Worm (Caenorhabditis elegans) whole organism, L2 larva: ENCODE data around the gene gadr-2.
A peak's percentile ranks its signal among the peaks of the same experiment; 100 is the strongest.

Experiments
- F13H6.1 ChIP-seq: sonication (generic microtip); optimal IDR thresholded peaks from 2 replicates; lab custom pipeline; 2016; ENCODE audit warnings: missing genetic modification characterization, missing compliant biosample characterization
- R02D3.7 ChIP-seq: fragments of 150-350 bp; optimal IDR thresholded peaks from 2 replicates; lab custom pipeline; 2014; ENCODE audit warnings: missing biosample characterization, missing genetic modification characterization
- ama-1 ChIP-seq: fragments of 150-350 bp; optimal IDR thresholded peaks from 2 replicates; lab custom pipeline; 2018; ENCODE audit warnings: inconsistent platforms
- blmp-1 ChIP-seq: sonication (generic microtip); optimal IDR thresholded peaks from 2 replicates; lab custom pipeline; 2017; ENCODE audit warnings: missing genetic modification characterization, mild to moderate bottlenecking, missing compliant biosample characterization, antibody characterized with exemption, moderate library complexity; ENCODE audit not compliant: insufficient read depth
- ceh-16 ChIP-seq: fragments of 150-350 bp; optimal IDR thresholded peaks from 2 replicates; lab custom pipeline; 2014; ENCODE audit warnings: missing biosample characterization, missing genetic modification characterization
- ceh-82 ChIP-seq: fragments of 150-350 bp; optimal IDR thresholded peaks from 2 replicates; lab custom pipeline; 2014; ENCODE audit warnings: missing biosample characterization, missing genetic modification characterization
- crh-2 ChIP-seq: sonication (generic microtip); optimal IDR thresholded peaks from 2 replicates; lab custom pipeline; 2017; ENCODE audit warnings: missing biosample characterization, missing genetic modification characterization
- dmd-4 ChIP-seq: sonication (generic microtip); optimal IDR thresholded peaks from 2 replicates; lab custom pipeline; 2017; ENCODE audit warnings: missing biosample characterization, missing genetic modification characterization
- egl-27 ChIP-seq: sonication (generic microtip); optimal IDR thresholded peaks from 3 replicates; lab custom pipeline; 2017; ENCODE audit warnings: missing biosample characterization, missing genetic modification reagents, missing genetic modification characterization
- elt-3 ChIP-seq: sonication (generic microtip); optimal IDR thresholded peaks from 2 replicates; lab custom pipeline; 2017; ENCODE audit warnings: missing biosample characterization, missing genetic modification characterization
- fos-1 ChIP-seq: fragments of 150-350 bp; optimal IDR thresholded peaks from 2 replicates; lab custom pipeline; 2014; ENCODE audit warnings: missing biosample characterization, missing genetic modification characterization
- gmeb-1 ChIP-seq: fragments of 150-350 bp; optimal IDR thresholded peaks from 2 replicates; lab custom pipeline; 2014; ENCODE audit warnings: missing biosample characterization, missing genetic modification characterization
- lin-13 ChIP-seq: fragments of 150-350 bp; optimal IDR thresholded peaks from 2 replicates; lab custom pipeline; 2014; ENCODE audit warnings: missing biosample characterization, missing genetic modification reagents, missing genetic modification characterization
- lsy-2 ChIP-seq, 2 experiments: fragments of 150-350 bp in 1 of 2; sonication (generic microtip) in 1 of 2; optimal IDR thresholded peaks; 2 replicates each; lab custom pipeline; 2014 to 2017; ENCODE audit warnings: missing biosample characterization in 2 of 2, missing genetic modification characterization in 2 of 2
- nhr-11 ChIP-seq: fragments of 150-350 bp; optimal IDR thresholded peaks from 2 replicates; lab custom pipeline; 2014; ENCODE audit warnings: missing biosample characterization, missing genetic modification characterization
- nhr-12 ChIP-seq: fragments of 150-350 bp; optimal IDR thresholded peaks from 2 replicates; lab custom pipeline; 2014; ENCODE audit warnings: missing biosample characterization, missing genetic modification characterization
- nhr-129 ChIP-seq: fragments of 150-350 bp; optimal IDR thresholded peaks from 2 replicates; lab custom pipeline; 2014; ENCODE audit warnings: missing biosample characterization, missing genetic modification characterization
- nhr-23 ChIP-seq: fragments of 150-350 bp; optimal IDR thresholded peaks from 2 replicates; lab custom pipeline; 2014; ENCODE audit warnings: missing biosample characterization, missing genetic modification reagents, missing genetic modification characterization
- nhr-237 ChIP-seq: fragments of 150-350 bp; optimal IDR thresholded peaks from 2 replicates; lab custom pipeline; 2014; ENCODE audit warnings: missing biosample characterization, missing genetic modification characterization
- nhr-25 ChIP-seq: fragments of 150-350 bp; sonication (generic microtip); optimal IDR thresholded peaks from 3 replicates; lab custom pipeline; 2014; ENCODE audit warnings: missing biosample characterization, missing genetic modification characterization
- nhr-6 ChIP-seq: fragments of 150-350 bp; optimal IDR thresholded peaks from 2 replicates; lab custom pipeline; 2014; ENCODE audit warnings: missing biosample characterization, missing genetic modification characterization
- nhr-77 ChIP-seq: fragments of 150-350 bp; optimal IDR thresholded peaks from 2 replicates; lab custom pipeline; 2014; ENCODE audit warnings: missing biosample characterization, missing genetic modification characterization
- peb-1 ChIP-seq: fragments of 150-350 bp; optimal IDR thresholded peaks from 2 replicates; lab custom pipeline; 2014; ENCODE audit warnings: missing biosample characterization, missing genetic modification characterization
- skn-1 ChIP-seq: sonication (generic microtip); optimal IDR thresholded peaks from 2 replicates; lab custom pipeline; 2017; ENCODE audit warnings: missing biosample characterization, missing genetic modification characterization
- sma-3 ChIP-seq: sonication (generic microtip); optimal IDR thresholded peaks from 2 replicates; lab custom pipeline; 2016; ENCODE audit warnings: missing genetic modification reagents, missing genetic modification characterization, missing compliant biosample characterization
- sma-9 ChIP-seq, 2 experiments: fragments of 150-350 bp in 1 of 2; sonication (generic microtip) in 1 of 2; optimal IDR thresholded peaks; 2 replicates each; lab custom pipeline; 2014 to 2016; ENCODE audit warnings: missing genetic modification characterization in 2 of 2, mild to moderate bottlenecking in 1 of 2, missing biosample characterization in 1 of 2, missing compliant biosample characterization in 1 of 2, missing genetic modification reagents in 1 of 2, moderate library complexity in 1 of 2
- snpc-4 ChIP-seq: fragments of 150-350 bp; optimal IDR thresholded peaks from 2 replicates; lab custom pipeline; 2014; ENCODE audit warnings: missing biosample characterization, missing genetic modification characterization
- unc-39 ChIP-seq: fragments of 150-350 bp; optimal IDR thresholded peaks from 2 replicates; lab custom pipeline; 2014; ENCODE audit warnings: missing biosample characterization, missing genetic modification characterization
- ztf-1 ChIP-seq: fragments of 200-800 bp; sonication (Bioruptor generic); conservative IDR thresholded peaks from 2 replicates; pipeline ENCODE4 v1.3.6; 2022; ENCODE audit warnings: missing genetic modification characterization, missing compliant biosample characterization
- ztf-11 ChIP-seq: sonication (generic microtip); optimal IDR thresholded peaks from 2 replicates; lab custom pipeline; 2017; ENCODE audit warnings: missing biosample characterization, missing genetic modification characterization
- ztf-4 ChIP-seq: fragments of 150-350 bp; optimal IDR thresholded peaks from 2 replicates; lab custom pipeline; 2014; ENCODE audit warnings: missing biosample characterization, missing genetic modification characterization

Gene gadr-2

DNA sequence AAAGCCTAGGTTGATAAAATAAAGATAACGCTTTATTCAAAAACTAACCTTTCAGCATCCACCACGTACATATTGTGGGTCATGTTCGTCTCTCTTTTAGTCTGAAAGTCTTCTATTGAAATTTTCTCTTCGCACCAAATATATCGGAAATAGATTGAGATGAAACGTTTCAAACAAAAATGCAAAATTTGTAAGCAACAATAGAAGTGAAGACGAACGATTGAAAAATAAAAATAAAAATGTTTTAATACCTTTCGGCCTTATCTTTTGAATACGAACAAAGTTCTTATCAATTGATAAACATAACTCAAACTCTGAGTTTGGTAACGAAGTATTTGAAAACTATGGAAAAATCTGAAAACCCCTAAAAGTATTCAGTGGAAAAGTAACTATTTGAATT, 48.1 kb upstream of the gadr-2 start, which contains the start of gene F56H11.2:
Gene F56H11.2, minus strand, starts transcription at position 101 of the 400 bp plus-strand sequence.
- no peak for TF ChIP-seq nhr-25 (tag; lab: Kevin White, UChicago)
- no peak for TF ChIP-seq unc-39 (tag; lab: Kevin White, UChicago)
- TF ChIP-seq R02D3.7 (tag; lab: Kevin White, UChicago): no peak
- TF ChIP-seq ztf-11 (tag; lab: Kevin White, UChicago): no peak
- TF ChIP-seq nhr-237 (tag; lab: Kevin White, UChicago): no peak
- no peak for TF ChIP-seq ztf-1 (GFP tag; lab: Robert Waterston, UW)
- TF ChIP-seq crh-2 (tag; lab: Kevin White, UChicago): no peak
- no peak for TF ChIP-seq nhr-77 (tag; lab: Kevin White, UChicago)
- TF ChIP-seq, all 48 proteins: peak for 0

DNA sequence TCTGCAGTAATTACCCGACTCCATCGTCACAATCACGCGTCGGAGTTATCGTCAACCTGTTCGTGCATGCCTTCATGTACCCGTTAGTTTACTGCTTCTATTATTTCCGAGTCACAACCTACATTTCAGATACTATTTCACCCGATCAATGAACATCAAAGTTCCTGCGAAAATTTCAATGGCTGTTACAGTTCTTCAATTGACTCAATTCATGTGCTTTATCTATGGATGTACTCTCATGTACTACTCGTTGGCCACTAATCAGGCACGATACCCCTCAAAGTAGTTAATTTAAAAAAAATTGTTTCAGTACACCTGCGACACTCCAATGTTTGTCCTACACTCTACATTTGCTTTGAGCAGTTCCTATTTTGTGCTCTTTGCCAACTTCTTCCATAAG, 45.8 kb upstream of the gadr-2 start:
- no peak for TF ChIP-seq skn-1 (tag; lab: Kevin White, UChicago)
- no peak for TF ChIP-seq blmp-1 (tag; lab: Kevin White, UChicago)
- TF ChIP-seq ztf-4 (tag; lab: Kevin White, UChicago): no peak
- TF ChIP-seq R02D3.7 (tag; lab: Kevin White, UChicago): no peak
- no peak for TF ChIP-seq nhr-12 (tag; lab: Kevin White, UChicago)
- TF ChIP-seq nhr-237 (tag; lab: Kevin White, UChicago): no peak
- TF ChIP-seq gmeb-1 (tag; lab: Kevin White, UChicago): no peak

DNA sequence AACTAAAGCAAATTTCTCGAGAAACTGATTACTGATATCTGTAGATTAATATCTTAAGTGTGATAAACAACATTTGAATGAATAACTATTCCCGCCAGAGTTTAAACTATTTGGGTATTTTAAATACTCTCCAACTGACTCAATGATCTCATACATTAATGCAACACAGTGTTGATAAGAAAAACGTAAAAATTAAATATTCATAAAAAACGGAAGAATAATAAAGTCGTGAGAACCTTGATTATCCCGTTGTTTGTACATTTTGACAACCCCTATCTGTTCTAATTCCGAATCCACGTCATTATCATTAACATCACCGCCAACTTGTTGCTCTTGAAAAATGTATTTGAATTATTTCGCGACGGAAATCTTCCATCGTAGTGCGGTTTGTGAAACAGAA, 44.7 kb upstream of the gadr-2 start, which contains the start of gene elo-7:
Gene elo-7, plus strand, starts transcription at position 301 of the 400 bp plus-strand sequence.
- TF ChIP-seq crh-2 (tag; lab: Kevin White, UChicago) (no peak), ceh-16 (tag; lab: Kevin White, UChicago) (no peak), unc-39 (tag; lab: Kevin White, UChicago) (no peak), dmd-4 (no peak), elt-3 (tag; lab: Kevin White, UChicago) (no peak), nhr-237 (tag; lab: Kevin White, UChicago) (no peak), R02D3.7 (tag; lab: Kevin White, UChicago) (no peak), lsy-2 (tag; optimal IDR thresholded peaks at IDR 0.05; lab: Kevin White, UChicago) (no peak), nhr-77 (tag; lab: Kevin White, UChicago) (no peak), nhr-23 (tag; lab: Kevin White, UChicago) (no peak), sma-3 (GFP tag; lab: Kevin White, UChicago) (no peak), snpc-4 (tag; lab: Kevin White, UChicago) (no peak), nhr-11 (no peak)
- TF ChIP-seq, all 48 proteins: peak for 0

DNA sequence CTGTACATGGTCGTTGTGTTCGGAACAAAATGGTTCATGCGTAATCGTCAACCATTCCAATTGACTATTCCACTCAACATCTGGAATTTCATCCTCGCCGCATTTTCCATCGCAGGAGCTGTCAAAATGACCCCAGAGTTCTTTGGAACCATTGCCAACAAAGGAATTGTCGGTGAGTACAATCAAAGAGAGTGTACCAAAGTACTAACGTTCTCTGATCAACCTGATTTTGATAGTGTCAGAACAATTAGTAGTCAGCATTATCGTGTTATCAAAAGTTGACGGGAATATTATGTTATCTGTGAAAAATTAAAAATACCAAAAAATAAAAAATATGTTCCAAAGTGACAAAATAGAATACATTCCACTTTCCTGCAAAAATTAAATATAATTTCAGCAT, 42.1 kb upstream of the gadr-2 start:
- TF ChIP-seq R02D3.7 (tag; lab: Kevin White, UChicago) (no peak), ceh-16 (tag; lab: Kevin White, UChicago) (no peak), fos-1 (peak; percentile 5)
- TF ChIP-seq, all 48 proteins: peak for 1

DNA sequence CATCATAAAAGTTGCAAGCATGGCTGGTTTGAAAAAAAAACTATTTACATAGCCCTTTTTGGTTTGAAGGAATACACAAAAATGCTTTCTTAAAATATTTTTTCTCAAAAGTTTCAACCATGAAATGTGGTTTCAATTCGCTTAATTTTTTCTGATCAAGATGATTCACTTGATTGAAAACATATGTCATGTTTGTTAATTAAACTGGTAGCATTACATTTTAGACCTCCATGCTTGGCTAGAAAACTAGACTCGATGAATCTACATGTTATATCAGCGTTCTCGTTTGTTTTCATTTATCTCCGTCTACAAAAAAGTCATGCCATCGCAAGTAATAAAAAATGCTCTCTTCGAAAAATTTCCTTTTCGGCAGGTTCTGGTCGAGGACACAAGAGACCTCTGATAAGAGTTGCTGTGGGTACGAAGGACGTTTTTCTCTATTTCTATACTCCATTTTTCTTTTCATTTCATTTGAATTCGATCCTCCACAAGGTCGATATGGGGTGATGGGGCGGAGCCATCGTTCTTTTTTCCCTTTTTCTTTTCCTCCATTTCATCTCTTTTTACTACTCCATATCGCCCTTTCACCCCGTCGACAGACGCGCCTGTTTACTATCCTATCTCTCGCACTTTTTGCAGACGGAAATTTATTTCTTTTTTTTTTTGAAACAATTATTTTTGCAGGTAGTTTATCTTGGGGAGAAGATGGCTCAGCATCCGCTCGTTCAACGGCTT, 40.9 kb upstream of the gadr-2 start, which contains the start of gene elo-1:
Gene elo-1, plus strand, starts transcription at position 685 of the 735 bp plus-strand sequence.
- TF ChIP-seq fos-1 (peak; percentile 80), nhr-6 (peak; percentile 12), nhr-25 (tag; lab: Kevin White, UChicago) (peak; percentile 34), ceh-82 (tag; lab: Kevin White, UChicago) (no peak), nhr-129 (peak; percentile 30), sma-9 (GFP tag; optimal IDR thresholded peaks at IDR 0.05; lab: Kevin White, UChicago) (peak; percentile 69), sma-9 (tag; optimal IDR thresholded peaks at IDR 0.05; lab: Kevin White, UChicago) (no peak), lin-13 (peak; percentile 28), crh-2 (tag; lab: Kevin White, UChicago) (peak; percentile 64), blmp-1 (tag; lab: Kevin White, UChicago) (peak; percentile 82), ama-1 (lab: Kevin White, UChicago) (no peak), lsy-2 (tag; optimal IDR thresholded peaks at IDR 0.05; lab: Kevin White, UChicago) (peak in 1 of 2 experiments; percentile 16), egl-27 (tag; lab: Kevin White, UChicago) (peak; percentile 27), F13H6.1 (tag; lab: Kevin White, UChicago) (peak; percentile 42), peb-1 (tag; lab: Kevin White, UChicago) (no peak), sma-3 (GFP tag; lab: Kevin White, UChicago) (peak; percentile 61), unc-39 (tag; lab: Kevin White, UChicago) (no peak), snpc-4 (tag; lab: Kevin White, UChicago) (no peak), gmeb-1 (tag; lab: Kevin White, UChicago) (peak; percentile 57)
